Worm (Caenorhabditis elegans) whole organism, dauer: ENCODE data around the gene col-139.

Experiments used
- unc-62 ChIP-seq: sonication (generic microtip); optimal IDR thresholded peaks from 2 replicates; lab custom pipeline; 2017; ENCODE audit warnings: missing biosample characterization, missing genetic modification reagents, missing genetic modification characterization

The col-139 gene

ce11 chrV:4653871-4654605 lies at the start of gene col-139, which contains the start of gene F41F3.1:
col-139 (minus strand) TSS chrV:4653971.
F41F3.1 (plus strand) TSS chrV:4654555.
- TF ChIP-seq unc-62 (GFP tag; lab: Kevin White, UChicago) = no peak

ce11 chrV:4700189-4700588 lies 46.4 kb upstream of the col-139 start, which contains the start of gene ZC266.1:
ZC266.1 (minus strand) TSS chrV:4700289.
- TF ChIP-seq unc-62 (GFP tag; lab: Kevin White, UChicago) = no peak

DNA sequence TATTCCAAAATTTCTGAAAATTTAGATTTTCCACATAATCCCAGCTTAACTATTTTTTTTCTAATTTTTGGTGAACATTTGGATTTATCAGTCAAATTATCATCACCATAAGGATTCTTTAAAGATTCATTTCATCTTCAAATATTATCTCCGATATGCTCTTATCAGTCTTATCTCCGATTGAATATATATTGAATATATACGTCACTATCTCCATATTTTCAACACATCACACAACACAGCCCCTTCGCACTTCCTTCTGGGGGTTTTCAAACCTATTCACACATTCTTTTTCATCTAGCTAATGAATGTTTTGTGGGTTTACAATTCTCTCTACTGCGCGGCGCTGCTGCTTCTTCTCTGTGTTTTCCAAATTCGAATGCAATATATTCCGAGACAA lies 44.9 kb upstream of the col-139 start:
- TF ChIP-seq unc-62 (GFP tag; lab: Kevin White, UChicago) = no peak

DNA sequence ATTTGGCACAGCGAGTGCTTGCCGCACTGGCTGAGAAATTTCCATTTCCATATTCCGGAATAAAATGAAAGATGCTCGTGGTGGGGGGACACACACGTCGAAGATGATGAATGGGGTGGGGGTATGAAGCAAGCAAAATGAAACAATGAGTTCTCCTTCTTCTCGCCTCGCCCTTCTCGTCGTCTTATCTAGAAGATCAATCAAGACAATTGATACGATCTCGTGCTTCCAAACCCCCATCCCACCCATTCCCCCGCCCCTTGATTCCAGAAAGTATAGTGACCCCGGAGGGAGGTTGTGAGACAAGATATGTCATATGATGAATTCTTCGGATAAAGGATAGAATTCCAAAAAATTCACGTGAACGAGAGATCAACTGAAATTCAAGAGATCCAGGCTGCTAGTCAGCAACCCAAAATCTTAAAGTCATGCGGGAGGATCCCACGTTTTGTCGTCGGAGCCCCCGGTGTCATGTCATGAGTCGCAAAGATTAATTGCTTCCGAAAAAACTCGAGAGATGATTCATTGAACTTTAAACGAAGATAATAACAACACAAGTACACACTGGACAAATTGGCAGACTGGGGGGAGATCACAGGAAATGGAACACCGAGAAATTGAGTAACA lies 40.8 kb upstream of the col-139 start:
- no peak for TF ChIP-seq unc-62 (GFP tag; lab: Kevin White, UChicago)

DNA sequence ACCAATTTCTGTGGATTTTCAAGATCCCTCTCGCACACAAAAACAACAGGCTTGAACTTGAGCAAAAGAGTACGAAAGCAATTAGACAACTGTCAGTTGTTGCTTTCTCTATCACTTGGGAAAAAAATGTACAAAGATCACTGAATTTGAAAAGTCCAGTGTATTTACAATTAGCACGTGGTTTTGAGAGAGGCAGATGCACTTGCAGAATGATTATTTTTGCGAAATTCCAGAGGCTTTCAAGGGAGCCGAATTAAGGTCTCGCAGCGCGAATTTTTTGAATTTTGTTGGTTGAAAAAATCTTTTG lies 39.5 kb upstream of the col-139 start:
- TF ChIP-seq unc-62 (GFP tag; lab: Kevin White, UChicago) = no peak

DNA sequence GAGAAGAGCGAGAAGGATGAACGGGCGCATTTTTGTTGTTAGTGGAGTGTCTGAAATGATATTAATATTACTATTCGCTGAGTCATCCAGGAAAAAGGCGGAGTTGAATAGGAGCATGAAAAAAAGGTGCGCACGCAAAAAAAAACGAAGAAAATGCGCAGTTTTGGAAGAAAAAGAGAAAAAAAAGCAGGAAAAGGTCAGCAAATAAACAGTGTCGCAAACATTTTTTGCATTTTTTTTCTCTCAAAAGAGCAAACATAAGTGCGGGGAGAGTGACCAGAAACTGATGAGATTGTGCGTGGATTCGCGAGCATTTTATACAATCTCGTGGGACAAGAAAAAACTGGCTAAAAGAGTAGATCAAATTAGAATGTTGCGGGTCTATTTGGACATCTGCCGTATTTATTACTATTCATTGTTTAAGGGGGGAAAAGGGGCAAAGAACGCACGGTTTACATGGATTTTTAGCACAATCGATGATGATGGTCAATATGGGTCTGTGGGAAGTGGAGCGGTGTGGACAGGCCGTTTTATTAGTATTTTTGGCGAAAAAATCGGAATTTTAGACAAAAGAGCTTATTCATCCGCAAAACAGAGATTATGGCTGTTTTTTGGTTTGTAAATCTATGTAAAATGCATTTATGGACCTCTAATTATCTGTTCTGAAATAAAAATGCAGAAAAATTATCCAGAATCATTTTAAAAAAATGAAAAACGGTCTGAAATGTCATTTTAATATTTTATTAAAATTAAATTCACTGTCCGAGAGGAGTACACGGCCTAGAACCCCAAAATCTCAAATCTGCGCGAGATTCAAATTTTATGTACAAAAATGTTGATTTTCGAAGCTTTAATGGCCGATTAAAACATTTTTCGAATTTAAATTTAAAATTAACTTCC lies 38.9 kb upstream of the col-139 start, which contains the start of gene cpg-8:
TSS of gene cpg-8 (minus strand) at position 51 of the 900 bp plus-strand sequence.
- no peak for TF ChIP-seq unc-62 (GFP tag; lab: Kevin White, UChicago)

DNA sequence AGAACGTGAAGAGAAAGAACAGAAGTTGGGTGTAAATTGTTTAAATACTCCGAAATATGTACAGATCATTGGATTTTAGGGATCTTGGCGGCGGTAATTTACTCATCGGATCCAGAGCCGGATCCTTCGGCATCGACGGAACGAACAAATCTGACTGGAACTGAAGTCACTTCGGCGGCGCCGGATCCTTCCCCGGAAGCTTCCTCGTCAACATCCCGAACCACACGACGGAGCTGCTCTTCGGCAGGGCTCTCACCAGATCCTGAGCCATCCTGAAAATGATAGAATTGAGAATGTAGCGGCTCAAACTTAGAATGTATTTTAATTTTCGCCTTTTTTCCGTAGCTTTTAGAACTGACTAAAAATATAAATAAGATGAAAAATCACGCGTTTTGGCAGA lies 37.9 kb upstream of the col-139 start:
- TF ChIP-seq unc-62 (GFP tag; lab: Kevin White, UChicago) = no peak

DNA sequence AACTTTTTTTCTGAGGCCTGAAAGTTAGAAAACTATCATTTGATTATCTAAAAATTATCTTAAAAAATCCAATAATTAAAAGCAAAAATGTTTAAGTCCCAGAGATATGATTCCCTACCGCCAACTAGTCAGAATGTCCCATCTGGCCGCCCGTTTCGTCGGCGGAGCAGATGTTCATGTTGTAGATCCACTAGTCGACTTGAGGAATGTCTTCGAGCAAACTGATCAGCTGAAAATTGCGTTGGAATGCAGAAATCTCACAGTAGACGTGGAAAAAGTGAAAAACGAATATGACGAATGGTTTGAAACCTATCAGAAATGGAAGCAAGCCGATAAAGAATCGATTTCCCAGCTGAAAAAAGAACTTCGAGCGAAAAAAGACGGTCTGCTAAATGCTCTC lies 35.5 kb upstream of the col-139 start, which contains the start of gene K03B4.1:
TSS of gene K03B4.1 (plus strand) at position 97 of the 400 bp plus-strand sequence.
- TF ChIP-seq unc-62 (GFP tag; lab: Kevin White, UChicago) = no peak

DNA sequence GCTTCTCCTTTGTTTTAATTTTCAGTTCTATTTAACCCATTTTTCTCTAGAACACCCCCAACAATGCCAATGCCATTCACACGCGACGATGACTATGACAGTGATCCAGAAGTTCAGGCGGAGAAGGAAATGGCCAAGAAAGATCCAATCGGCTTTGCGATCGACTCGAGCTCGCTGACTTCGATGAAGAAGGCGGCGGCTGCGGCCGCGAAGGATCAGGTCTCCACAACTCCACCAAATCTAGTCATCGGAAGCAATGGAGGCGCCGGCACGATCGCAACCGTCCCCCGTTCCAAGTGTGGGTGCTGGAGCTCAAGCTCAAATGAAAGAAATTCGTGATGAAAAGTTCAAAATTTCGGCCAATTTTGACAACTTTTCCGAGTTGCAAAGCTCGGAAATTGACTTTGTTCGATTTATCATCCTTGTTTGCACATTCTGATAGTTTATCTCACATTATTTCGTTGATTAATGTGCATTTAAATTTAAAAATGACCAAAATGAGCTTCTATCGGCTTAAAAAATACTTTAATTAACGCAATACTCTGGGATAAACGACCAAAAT lies 34.3 kb upstream of the col-139 start, which contains the start of gene K03B4.2:
TSS of gene K03B4.2 (plus strand) at position 51 of the 562 bp plus-strand sequence.
- no peak for TF ChIP-seq unc-62 (GFP tag; lab: Kevin White, UChicago)

DNA sequence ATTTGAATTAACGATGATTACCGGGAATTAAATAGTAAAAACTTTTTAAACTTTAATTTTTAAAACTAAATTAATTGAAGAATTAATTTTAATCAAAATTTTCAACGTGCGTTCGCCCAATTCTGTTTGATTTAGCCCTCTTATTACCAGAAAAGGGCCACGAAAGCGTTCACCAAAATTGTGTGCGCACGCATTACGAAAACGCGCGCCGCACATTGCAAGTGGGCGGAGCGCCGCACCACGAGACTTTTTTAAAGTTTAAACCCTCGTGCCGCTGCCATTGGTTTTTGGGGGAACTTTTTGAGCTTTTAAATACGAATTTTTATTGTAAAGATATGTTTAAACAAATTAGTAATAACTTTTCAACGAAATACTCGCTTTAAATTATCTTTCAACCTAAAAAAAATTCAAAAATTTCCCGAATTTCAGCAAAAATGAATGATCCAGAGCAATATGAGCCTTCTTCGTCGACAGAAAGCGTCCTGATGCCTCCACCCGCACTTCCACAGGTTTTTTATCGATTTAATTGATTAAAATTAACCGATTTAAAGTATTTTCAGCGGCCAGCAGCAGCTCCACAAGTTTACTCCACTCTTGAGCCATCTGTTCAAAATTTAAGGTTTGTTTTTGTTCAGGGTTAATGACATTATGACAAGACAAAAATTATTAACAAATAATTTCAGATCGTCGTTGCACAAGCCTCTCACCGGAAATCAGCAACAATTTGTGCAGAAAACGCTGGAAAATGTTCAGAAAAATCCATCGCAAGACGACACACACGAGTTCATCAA lies 33.1 kb upstream of the col-139 start, which contains the start of gene taf-10:
TSS of gene taf-10 (plus strand) at position 424 of the 791 bp plus-strand sequence.
- TF ChIP-seq unc-62 (GFP tag; lab: Kevin White, UChicago) = no peak

- no peak for TF ChIP-seq unc-62 (GFP tag; lab: Kevin White, UChicago)
These were observed 30.4 kb upstream of the col-139 start for ce11 chrV:4684137-4684536.

ce11 chrV:4681670-4682069 lies 27.9 kb upstream of the col-139 start, which contains the start of gene K03B4.4:
K03B4.4 (plus strand) TSS chrV:4681970.
- no peak for TF ChIP-seq unc-62 (GFP tag; lab: Kevin White, UChicago)

DNA sequence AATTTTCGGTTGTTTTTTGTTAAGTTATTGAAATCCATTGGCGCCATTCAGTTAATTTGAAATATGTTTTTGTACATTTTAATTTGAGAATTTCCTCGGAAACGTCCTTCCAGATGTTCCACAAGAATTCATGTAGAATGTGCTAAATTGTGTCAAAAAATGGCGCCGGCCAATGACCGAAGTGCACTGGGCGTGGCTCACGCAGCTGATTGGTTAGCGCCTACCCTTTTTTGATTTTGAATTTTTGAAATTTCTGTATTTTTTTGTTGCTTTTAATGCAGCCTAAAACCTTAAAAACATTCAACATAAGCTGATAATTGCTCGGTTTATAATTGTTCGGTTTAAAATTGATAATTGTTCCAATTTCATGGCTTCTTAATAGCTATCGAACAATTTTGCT lies 23.0 kb upstream of the col-139 start:
- no peak for TF ChIP-seq unc-62 (GFP tag; lab: Kevin White, UChicago)

- TF ChIP-seq unc-62 (GFP tag; lab: Kevin White, UChicago) = no peak
These were observed 22.3 kb upstream of the col-139 start, which contains the start of gene K03B4.6 for ce11 chrV:4676092-4676491. K03B4.6 (minus strand) TSS chrV:4676192.
